Fruit fly (Drosophila melanogaster): ENCODE data around the gene hzg.

DNA sequence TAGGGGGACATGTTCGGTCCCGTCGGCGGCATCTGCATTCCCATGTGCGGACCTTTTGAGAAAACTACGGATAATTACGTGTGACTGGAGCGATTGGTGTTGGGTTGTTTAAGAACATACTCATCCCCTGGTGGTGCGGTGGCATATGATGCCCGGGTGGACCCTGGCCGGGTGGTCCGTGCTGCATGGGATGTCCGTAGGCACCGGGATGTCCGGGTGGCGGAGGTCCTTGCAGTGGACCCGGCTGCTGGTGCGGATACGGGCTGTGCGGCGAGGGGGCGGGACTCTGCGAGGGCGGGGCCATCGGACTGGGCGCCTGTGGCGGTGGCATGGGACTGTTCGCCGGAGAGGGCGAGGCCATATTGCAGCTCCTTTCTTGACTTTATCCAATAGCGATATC lies 22.4 kb downstream of the hzg start:
- TF ChIP-seq CTCF (optimal IDR thresholded peaks at IDR 0.05) (no peak), CG8478 (optimal IDR thresholded peaks at IDR 0.05) (no peak)
